Worm (Caenorhabditis elegans): ENCODE results near the gene hdl-1.

DNA sequence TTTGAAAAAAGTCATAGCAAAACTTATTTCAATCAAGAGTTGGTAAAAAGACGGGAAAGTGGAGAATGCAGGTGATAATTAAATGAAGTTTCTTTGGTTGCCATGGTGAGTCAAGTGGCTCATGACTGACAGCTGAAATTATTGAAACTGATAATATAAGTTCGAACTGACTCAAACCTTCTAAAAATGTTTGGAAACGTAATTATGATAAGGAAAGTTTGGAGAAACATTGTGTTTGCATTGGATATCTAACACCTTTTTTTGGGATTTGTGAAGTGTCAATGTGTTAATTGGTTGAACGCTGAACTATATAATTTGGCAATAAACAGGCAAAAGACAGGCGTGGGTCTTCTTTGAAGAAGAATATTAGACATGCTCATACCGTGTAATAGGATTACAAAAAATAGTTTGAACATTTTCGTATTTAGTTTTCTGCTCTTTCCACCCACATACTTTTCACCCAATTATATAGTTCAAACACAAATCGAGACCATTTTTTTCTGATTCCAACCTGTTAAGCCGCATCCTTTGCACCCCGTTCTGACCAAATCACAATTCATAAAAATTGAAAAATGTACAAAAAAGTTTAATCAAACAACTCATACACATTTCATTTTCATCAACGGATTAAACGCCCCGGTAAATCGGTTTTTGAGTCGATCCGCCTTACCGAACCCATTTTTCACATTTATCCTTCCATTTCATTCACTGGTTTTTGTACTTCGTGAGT, 24.1 kb downstream of the hdl-1 start, which contains the start of the genes srlf-33 and srlf-32:
- no peak for TF ChIP-seq ceh-24 (tag; optimal IDR thresholded peaks at IDR 0.05)
- no peak for TF ChIP-seq pqm-1 (tag; optimal IDR thresholded peaks at IDR 0.05)
- no peak for TF ChIP-seq ceh-18 (tag; optimal IDR thresholded peaks at IDR 0.05)
- no peak for TF ChIP-seq fkh-10 (GFP tag; optimal IDR thresholded peaks at IDR 0.05)

All from whole organism, late embryonic.